Fruit fly (Drosophila melanogaster) whole organism, embryonic: Measurements from ENCODE around the gene Hr83.

Experiments used
- Adf1 ChIP-seq: fragments of 200-800 bp; sonication (Bioruptor generic); IDR thresholded peaks from 2 replicates; pipeline ENCODE4 v1.3.6; 2022; ENCODE audit warnings: missing biosample characterization, missing genetic modification characterization
- BEAF-32 ChIP-seq: fragments of 200-800 bp; sonication (Bioruptor generic); optimal IDR thresholded peaks from 3 replicates; lab custom pipeline; 2017; ENCODE audit warnings: missing biosample characterization, missing genetic modification characterization, mild to moderate bottlenecking, moderate library complexity, missing genetic modification reagents
- CG10267 ChIP-seq: fragments of 200-800 bp; sonication (Bioruptor generic); optimal IDR thresholded peaks from 2 replicates; lab custom pipeline; 2018; ENCODE audit warnings: missing biosample characterization, mild to moderate bottlenecking, missing genetic modification characterization, moderate library complexity
- CG12659 ChIP-seq: fragments of 200-800 bp; sonication (Bioruptor generic); optimal IDR thresholded peaks from 3 replicates; lab custom pipeline; 2017; ENCODE audit warnings: mild to moderate bottlenecking, missing biosample characterization, missing genetic modification reagents, missing genetic modification characterization
- CG12942 ChIP-seq: fragments of 200-800 bp; sonication (Bioruptor generic); optimal IDR thresholded peaks from 3 replicates; lab custom pipeline; 2016; ENCODE audit warnings: missing biosample characterization, missing genetic modification characterization
- CG14860 ChIP-seq: fragments of 200-800 bp; sonication (Bioruptor generic); IDR thresholded peaks from 3 replicates; pipeline ENCODE4 v1.3.6; 2022; ENCODE audit warnings: missing biosample characterization, missing genetic modification characterization; ENCODE audit not compliant: partially characterized antibody
- CG15269 ChIP-seq: fragments of 200-800 bp; sonication (Bioruptor generic); optimal IDR thresholded peaks from 2 replicates; lab custom pipeline; 2018; ENCODE audit warnings: missing biosample characterization, mild to moderate bottlenecking, missing genetic modification characterization, moderate library complexity
- CG15601 ChIP-seq: fragments of 200-800 bp; sonication (Bioruptor generic); optimal IDR thresholded peaks from 3 replicates; lab custom pipeline; 2019; ENCODE audit warnings: missing biosample characterization, mild to moderate bottlenecking, missing genetic modification characterization, moderate library complexity
- CG1603 ChIP-seq: fragments of 200-800 bp; sonication (Bioruptor generic); optimal IDR thresholded peaks from 2 replicates; lab custom pipeline; 2019; ENCODE audit warnings: missing biosample characterization, mild to moderate bottlenecking, missing genetic modification characterization, moderate library complexity
- CG16813 ChIP-seq: fragments of 200-800 bp; sonication (Bioruptor generic); IDR thresholded peaks from 3 replicates; pipeline ENCODE4 v1.3.6; 2022; ENCODE audit warnings: missing biosample characterization, missing genetic modification characterization; ENCODE audit not compliant: partially characterized antibody
- CG17612 ChIP-seq: fragments of 200-800 bp; sonication (Bioruptor generic); IDR thresholded peaks from 2 replicates; pipeline ENCODE4 v1.3.6; 2022; ENCODE audit warnings: missing biosample characterization, missing genetic modification characterization
- CG30020 ChIP-seq: fragments of 200-800 bp; optimal IDR thresholded peaks from 2 replicates; lab custom pipeline; 2019; ENCODE audit warnings: missing biosample characterization, mild to moderate bottlenecking, missing genetic modification characterization, moderate library complexity
- CG3163 ChIP-seq: fragments of 200-800 bp; sonication (Bioruptor generic); optimal IDR thresholded peaks from 3 replicates; lab custom pipeline; 2016; ENCODE audit warnings: missing biosample characterization, missing genetic modification characterization
- CG3995 ChIP-seq: fragments of 200-800 bp; sonication (Bioruptor generic); optimal IDR thresholded peaks from 3 replicates; lab custom pipeline; 2016; ENCODE audit warnings: missing biosample characterization, missing genetic modification characterization
- CG42726 ChIP-seq: fragments of 200-800 bp; sonication (Bioruptor generic); IDR thresholded peaks from 2 replicates; pipeline ENCODE4 v1.3.6; 2022; ENCODE audit warnings: missing biosample characterization, missing genetic modification characterization; ENCODE audit not compliant: partially characterized antibody
- CG9797 ChIP-seq: fragments of 200-800 bp; sonication (Bioruptor generic); optimal IDR thresholded peaks from 3 replicates; lab custom pipeline; 2018; ENCODE audit warnings: missing biosample characterization, mild to moderate bottlenecking, missing genetic modification characterization
- CTCF ChIP-seq: fragments of 200-800 bp; sonication (Bioruptor generic); optimal IDR thresholded peaks from 2 replicates; lab custom pipeline; 2017; ENCODE audit warnings: missing biosample characterization, mild to moderate bottlenecking, missing genetic modification characterization, moderate library complexity
- CoRest ChIP-seq: fragments of 200-800 bp; sonication (Bioruptor generic); optimal IDR thresholded peaks from 3 replicates; lab custom pipeline; 2018; ENCODE audit warnings: missing biosample characterization, mild to moderate bottlenecking, missing genetic modification characterization, moderate library complexity
- Dll ChIP-seq: fragments of 200-800 bp; sonication (Bioruptor generic); IDR thresholded peaks from 4 replicates; pipeline ENCODE4 v1.3.6; 2022; ENCODE audit warnings: missing biosample characterization, missing genetic modification characterization; ENCODE audit not compliant: partially characterized antibody
- Dref ChIP-seq: fragments of 200-800 bp; sonication (Bioruptor generic); IDR thresholded peaks from 2 replicates; pipeline ENCODE4 v1.3.6; 2022; ENCODE audit warnings: missing biosample characterization, missing genetic modification characterization
- E2f2 ChIP-seq: fragments of 200-800 bp; sonication (Bioruptor generic); IDR thresholded peaks from 2 replicates; pipeline ENCODE4 v1.3.6; 2022; ENCODE audit warnings: missing biosample characterization, missing genetic modification characterization
- ERR ChIP-seq: fragments of 200-800 bp; sonication (Bioruptor generic); optimal IDR thresholded peaks from 2 replicates; lab custom pipeline; 2016; ENCODE audit warnings: missing biosample characterization, missing genetic modification characterization
- HLH54F ChIP-seq: fragments of 200-800 bp; sonication (Bioruptor generic); optimal IDR thresholded peaks from 3 replicates; lab custom pipeline; 2016; ENCODE audit warnings: missing biosample characterization, missing genetic modification characterization
- HmgZ ChIP-seq: fragments of 200-800 bp; sonication (Bioruptor generic); optimal IDR thresholded peaks from 2 replicates; lab custom pipeline; 2018; ENCODE audit warnings: missing biosample characterization, mild to moderate bottlenecking, missing genetic modification characterization
- Lhr ChIP-seq: fragments of 200-800 bp; sonication (Bioruptor generic); optimal IDR thresholded peaks from 3 replicates; lab custom pipeline; 2017; ENCODE audit warnings: mild to moderate bottlenecking, missing biosample characterization, missing genetic modification reagents, missing genetic modification characterization
- NC2α ChIP-seq: fragments of 200-800 bp; sonication (Bioruptor generic); optimal IDR thresholded peaks from 2 replicates; lab custom pipeline; 2016; ENCODE audit warnings: missing biosample characterization, missing genetic modification characterization
- NK7.1 ChIP-seq: fragments of 200-800 bp; sonication (Bioruptor generic); optimal IDR thresholded peaks from 3 replicates; lab custom pipeline; 2016; ENCODE audit warnings: missing biosample characterization, missing genetic modification characterization
- Neu2 ChIP-seq: fragments of 200-800 bp; sonication (Bioruptor generic); optimal IDR thresholded peaks from 3 replicates; lab custom pipeline; 2016; ENCODE audit warnings: missing biosample characterization, missing genetic modification characterization, borderline replicate concordance
- Nf-YC ChIP-seq: fragments of 200-800 bp; optimal IDR thresholded peaks from 3 replicates; lab custom pipeline; 2019; ENCODE audit warnings: missing biosample characterization, mild to moderate bottlenecking, missing genetic modification characterization, moderate library complexity
- Rx ChIP-seq: fragments of 200-800 bp; sonication (Bioruptor generic); IDR thresholded peaks from 2 replicates; pipeline ENCODE4 v1.3.6; 2022; ENCODE audit warnings: missing biosample characterization, missing genetic modification characterization
- Sox100B ChIP-seq: fragments of 200-800 bp; sonication (Bioruptor generic); optimal IDR thresholded peaks from 3 replicates; lab custom pipeline; 2018; ENCODE audit warnings: missing biosample characterization, mild to moderate bottlenecking, missing genetic modification characterization
- Spps ChIP-seq: fragments of 200-800 bp; sonication (Bioruptor generic); optimal IDR thresholded peaks from 2 replicates; lab custom pipeline; 2018; ENCODE audit warnings: missing biosample characterization, mild to moderate bottlenecking, missing genetic modification characterization
- amos ChIP-seq: fragments of 200-800 bp; sonication (Bioruptor generic); IDR thresholded peaks from 2 replicates; pipeline ENCODE4 v1.3.6; 2022; ENCODE audit warnings: missing biosample characterization, missing genetic modification characterization; ENCODE audit not compliant: partially characterized antibody
- chinmo ChIP-seq: fragments of 200-800 bp; sonication (Bioruptor generic); IDR thresholded peaks from 4 replicates; pipeline ENCODE4 v1.3.6; 2022; ENCODE audit warnings: missing biosample characterization, missing genetic modification characterization; ENCODE audit not compliant: partially characterized antibody
- ci ChIP-seq: fragments of 200-800 bp; sonication (Bioruptor generic); IDR thresholded peaks from 3 replicates; pipeline ENCODE4 v1.3.6; 2022; ENCODE audit warnings: missing biosample characterization, missing genetic modification characterization
- dm ChIP-seq: fragments of 200-800 bp; sonication (Bioruptor generic); optimal IDR thresholded peaks from 3 replicates; lab custom pipeline; 2016; ENCODE audit warnings: missing biosample characterization, missing genetic modification characterization
- fd64A ChIP-seq: fragments of 200-800 bp; sonication (Bioruptor generic); optimal IDR thresholded peaks from 3 replicates; lab custom pipeline; 2018; ENCODE audit warnings: missing biosample characterization, mild to moderate bottlenecking, missing genetic modification characterization
- gem ChIP-seq: fragments of 200-800 bp; sonication (Bioruptor generic); optimal IDR thresholded peaks from 2 replicates; lab custom pipeline; 2019; ENCODE audit warnings: missing biosample characterization, mild to moderate bottlenecking, missing genetic modification characterization, moderate library complexity
- gfzf ChIP-seq: fragments of 200-800 bp; sonication (Bioruptor generic); optimal IDR thresholded peaks from 2 replicates; lab custom pipeline; 2016; ENCODE audit warnings: missing biosample characterization, mild to moderate bottlenecking, missing genetic modification characterization, moderate library complexity
- grn ChIP-seq: fragments of 200-800 bp; sonication (Bioruptor generic); optimal IDR thresholded peaks from 3 replicates; lab custom pipeline; 2017; ENCODE audit warnings: missing biosample characterization, missing genetic modification characterization
- inv ChIP-seq: fragments of 200-800 bp; sonication (Bioruptor generic); IDR thresholded peaks from 2 replicates; pipeline ENCODE4 v1.3.6; 2022; ENCODE audit warnings: missing biosample characterization, missing genetic modification characterization; ENCODE audit not compliant: partially characterized antibody
- jumu ChIP-seq: fragments of 200-800 bp; sonication (Bioruptor generic); optimal IDR thresholded peaks from 3 replicates; lab custom pipeline; 2016; ENCODE audit warnings: missing biosample characterization, missing genetic modification characterization
- lilli ChIP-seq: fragments of 200-800 bp; sonication (Bioruptor generic); optimal IDR thresholded peaks from 3 replicates; lab custom pipeline; 2016; ENCODE audit warnings: missing biosample characterization, missing genetic modification characterization
- pb ChIP-seq: fragments of 200-800 bp; sonication (Bioruptor generic); optimal IDR thresholded peaks from 3 replicates; lab custom pipeline; 2016; ENCODE audit warnings: missing biosample characterization, missing genetic modification characterization
- phol ChIP-seq: fragments of 200-800 bp; sonication (Bioruptor generic); optimal IDR thresholded peaks from 3 replicates; lab custom pipeline; 2018; ENCODE audit warnings: missing biosample characterization, mild to moderate bottlenecking, missing genetic modification characterization, moderate library complexity
- sens ChIP-seq: fragments of 200-800 bp; sonication (Bioruptor generic); peaks from one replicate; lab custom pipeline; 2016; ENCODE audit warnings: missing biosample characterization, missing genetic modification characterization
- slbo ChIP-seq: fragments of 200-800 bp; sonication (Bioruptor generic); IDR thresholded peaks from 2 replicates; pipeline ENCODE4 v1.3.6; 2022; ENCODE audit warnings: missing biosample characterization, missing genetic modification characterization
- slou ChIP-seq: fragments of 200-800 bp; sonication (Bioruptor generic); optimal IDR thresholded peaks from 3 replicates; lab custom pipeline; 2016; ENCODE audit warnings: missing biosample characterization, missing genetic modification characterization
- unc-4 ChIP-seq: fragments of 200-800 bp; sonication (Bioruptor generic); IDR thresholded peaks from 2 replicates; pipeline ENCODE4 v1.3.6; 2022; ENCODE audit warnings: missing biosample characterization, missing genetic modification characterization; ENCODE audit not compliant: partially characterized antibody
- vnd ChIP-seq: fragments of 200-800 bp; sonication (Bioruptor generic); IDR thresholded peaks from 3 replicates; pipeline ENCODE4 v1.3.6; 2022; ENCODE audit warnings: missing biosample characterization, missing genetic modification characterization; ENCODE audit not compliant: partially characterized antibody

The Hr83 gene

DNA sequence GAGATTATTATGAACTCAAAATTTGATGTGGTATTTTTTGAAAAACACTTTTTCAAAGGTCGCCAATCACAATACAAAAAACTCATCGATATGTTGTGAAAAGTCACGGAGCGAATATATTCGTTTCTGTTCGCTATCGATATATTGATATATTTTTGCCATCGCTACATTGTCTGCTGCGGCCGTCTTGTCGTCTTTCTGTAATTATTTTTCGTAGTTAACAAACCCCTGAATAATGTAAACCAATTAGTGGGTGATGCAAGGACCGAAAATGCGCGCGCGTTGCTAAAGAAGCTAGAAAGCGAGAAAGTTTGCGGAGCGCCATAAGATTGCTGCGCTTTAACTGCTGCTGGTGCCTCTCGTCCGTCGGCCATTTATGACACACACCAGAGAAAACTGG lies 1.7 kb downstream of the Hr83 start, which contains the start of gene Pak (continued):
- TF ChIP-seq chinmo = peak; percentile 89; the same call in 2 of the 4 replicates
- TF ChIP-seq CoRest (tag; lab: Kevin White, UChicago) = peak; percentile 55
- TF ChIP-seq Nf-YC (tag; lab: Kevin White, UChicago) = peak; percentile 41
- peak; percentile 95 for TF ChIP-seq BEAF-32 (GFP tag; lab: Kevin White, UChicago)
- TF ChIP-seq Neu2 (GFP tag; lab: Kevin White, UChicago) = no peak
- TF ChIP-seq pb (GFP tag; lab: Kevin White, UChicago) = no peak
- TF ChIP-seq gfzf (GFP tag; lab: Kevin White, UChicago) = peak; percentile 56
- no peak for TF ChIP-seq CG9797 (GFP tag; lab: Kevin White, UChicago)
- TF ChIP-seq ci (GFP tag; lab: Robert Waterston, UW) = 0 out of 3 replicates have a peak, but pooled peaks have one; percentile 20
- no peak for TF ChIP-seq Spps (tag; lab: Kevin White, UChicago)
- TF ChIP-seq Rx = no peak
- TF ChIP-seq slou (GFP tag; lab: Kevin White, UChicago) = no peak
- peak; percentile 33 for TF ChIP-seq HmgZ (tag; lab: Kevin White, UChicago)
- TF ChIP-seq CTCF = peak; percentile 15
- TF ChIP-seq vnd (GFP tag; lab: Robert Waterston, UW) = peak; percentile 95
- peak; percentile 97 for TF ChIP-seq amos (GFP tag; lab: Robert Waterston, UW)
- TF ChIP-seq inv = peak; percentile 92
- peak; percentile 98 for TF ChIP-seq CG3995 (GFP tag; lab: Kevin White, UChicago)
- peak; percentile 62 for TF ChIP-seq CG12659 (GFP tag; lab: Kevin White, UChicago)
- peak; percentile 94 for TF ChIP-seq unc-4 (GFP tag; lab: Robert Waterston, UW)
- peak; percentile 33; the same call in 1 of the 2 replicates for TF ChIP-seq slbo
- peak; percentile 93 for TF ChIP-seq Dref
- TF ChIP-seq HLH54F = no peak
- TF ChIP-seq CG30020 (tag; lab: Kevin White, UChicago) = peak; percentile 57
- peak; percentile 68 for TF ChIP-seq CG1603
- peak; percentile 70 for TF ChIP-seq E2f2 (GFP tag; lab: Robert Waterston, UW)
- no peak for TF ChIP-seq CG12942 (GFP tag; lab: Kevin White, UChicago)
- TF ChIP-seq NC2α (GFP tag; lab: Kevin White, UChicago) = no peak
- peak; percentile 94 for TF ChIP-seq Dll (GFP tag; lab: Robert Waterston, UW)
- TF ChIP-seq CG16813 = peak; percentile 95
- TF ChIP-seq CG3163 = no peak
- peak; percentile 95 for TF ChIP-seq CG42726 (GFP tag; lab: Robert Waterston, UW)
- no peak for TF ChIP-seq ERR (GFP tag; lab: Kevin White, UChicago)
- no peak for TF ChIP-seq NK7.1 (GFP tag; lab: Kevin White, UChicago)
- no peak for TF ChIP-seq grn
- no peak for TF ChIP-seq CG17612 (GFP tag; lab: Robert Waterston, UW)
- TF ChIP-seq Sox100B (GFP tag; lab: Kevin White, UChicago) = no peak
- TF ChIP-seq CG15269 = no peak
- peak; percentile 13 for TF ChIP-seq dm (GFP tag; lab: Kevin White, UChicago)
- TF ChIP-seq gem (tag; lab: Kevin White, UChicago) = peak; percentile 46
- TF ChIP-seq CG14860 (GFP tag; lab: Robert Waterston, UW) = peak; percentile 86
- TF ChIP-seq phol = peak; percentile 57
- TF ChIP-seq jumu (GFP tag; lab: Kevin White, UChicago) = peak; percentile 1
- peak; percentile 48 for TF ChIP-seq Lhr
- peak; percentile 3 for TF ChIP-seq CG15601 (tag; lab: Kevin White, UChicago)
- TF ChIP-seq Adf1 (GFP tag; lab: Robert Waterston, UW) = peak; percentile 39; the same call in 1 of the 2 replicates
- TF ChIP-seq CG10267 (tag; lab: Kevin White, UChicago) = peak; percentile 27
- no peak for TF ChIP-seq fd64A (GFP tag; lab: Kevin White, UChicago)
- TF ChIP-seq lilli = peak; percentile 31
- peak; percentile 80 for TF ChIP-seq sens (GFP tag; lab: Kevin White, UChicago)
